Worm (Caenorhabditis elegans): ENCODE data around the gene T26A5.2.

The T26A5.2 gene

ce11 chrIII:6508327-6508726, 41.2 kb downstream of the T26A5.2 start:
- no peak for TF ChIP-seq sem-2 (GFP tag; optimal IDR thresholded peaks at IDR 0.05)
- no peak for TF ChIP-seq snpc-4 (tag; optimal IDR thresholded peaks at IDR 0.05)
- no peak for TF ChIP-seq unc-120 (tag; optimal IDR thresholded peaks at IDR 0.05; ENCODE audit: poor library complexity, severe bottlenecking)
- TF ChIP-seq unc-39 (tag; optimal IDR thresholded peaks at IDR 0.05) = no peak
- TF ChIP-seq zip-8 (tag; optimal IDR thresholded peaks at IDR 0.05) = no peak
- TF ChIP-seq blmp-1 (tag; optimal IDR thresholded peaks at IDR 0.05) = no peak
- TF ChIP-seq elt-3 (tag; optimal IDR thresholded peaks at IDR 0.05) = no peak

DNA sequence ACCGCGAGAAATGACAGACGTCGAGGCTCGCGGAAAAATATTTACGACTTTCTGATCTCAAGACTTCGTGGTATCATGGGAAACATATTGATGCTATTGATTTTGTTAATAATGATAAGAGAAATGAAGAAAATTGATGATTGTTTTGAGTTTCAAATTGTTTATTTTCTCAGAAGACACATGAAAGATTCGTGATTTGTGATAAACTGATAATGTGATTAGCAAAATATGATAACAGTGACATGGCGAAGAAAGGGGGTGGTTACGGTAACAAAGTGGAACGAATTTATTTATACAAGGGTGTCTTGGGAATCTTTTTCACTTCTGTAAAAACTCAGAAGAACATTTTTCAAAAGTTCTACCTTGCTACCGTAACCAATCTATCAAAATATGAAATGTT, 42.2 kb downstream of the T26A5.2 start:
- TF ChIP-seq elt-1 (tag; optimal IDR thresholded peaks at IDR 0.05; ENCODE audit: borderline replicate concordance, insufficient read depth) (no peak), tbx-8 (GFP tag; optimal IDR thresholded peaks at IDR 0.05) (no peak), lin-13 (tag; optimal IDR thresholded peaks at IDR 0.05) (no peak), lsy-2 (tag; optimal IDR thresholded peaks at IDR 0.05) (no peak), unc-62 (GFP tag; optimal IDR thresholded peaks at IDR 0.05) (no peak), zip-8 (tag; optimal IDR thresholded peaks at IDR 0.05) (no peak), drap-1 (GFP tag; optimal IDR thresholded peaks at IDR 0.05) (no peak)

DNA sequence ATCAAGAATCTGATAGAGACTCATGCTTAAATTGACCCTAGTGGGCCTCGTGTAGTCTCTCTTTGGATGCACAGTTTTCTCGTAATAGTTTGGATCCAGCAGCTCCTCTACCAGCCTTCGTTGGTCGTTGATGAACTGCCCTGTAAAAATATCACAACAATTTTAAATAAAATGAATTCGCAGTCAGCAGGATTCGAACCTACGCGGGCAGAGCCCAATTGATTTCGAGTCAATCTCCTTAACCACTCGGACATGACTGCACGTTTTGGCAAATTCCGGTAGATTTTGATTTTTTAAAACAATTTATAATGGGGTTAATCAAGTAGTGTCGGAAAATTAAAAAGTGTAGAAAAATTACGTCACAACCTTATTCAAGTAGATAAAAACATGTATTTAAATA, 46.7 kb downstream of the T26A5.2 start:
- TF ChIP-seq zip-8 (tag; optimal IDR thresholded peaks at IDR 0.05) = peak; percentile 78

DNA sequence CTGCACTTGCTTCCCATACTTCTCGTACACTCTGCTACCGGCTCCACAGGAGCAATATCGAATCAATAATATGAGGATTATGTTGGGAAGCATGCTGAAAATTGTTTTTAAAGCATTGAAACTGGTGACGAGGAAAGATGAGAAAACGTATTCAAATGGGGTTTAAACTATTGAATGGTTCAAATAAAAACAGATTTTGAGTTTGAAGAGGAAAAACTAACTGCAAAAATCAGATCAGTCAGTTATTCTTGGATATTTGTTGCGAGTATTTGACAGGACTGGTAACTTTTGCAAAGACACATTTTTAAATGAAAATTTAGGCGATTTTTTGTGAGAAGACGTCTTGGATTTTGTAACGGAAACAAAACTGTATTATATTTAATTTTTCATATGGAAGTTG, 47.6 kb downstream of the T26A5.2 start, which contains the start of gene acr-5:
Gene acr-5, minus strand, starts transcription at position 101 of the 400 bp plus-strand sequence.
- no peak for TF ChIP-seq elt-1 (tag; optimal IDR thresholded peaks at IDR 0.05; ENCODE audit: borderline replicate concordance, insufficient read depth)

DNA sequence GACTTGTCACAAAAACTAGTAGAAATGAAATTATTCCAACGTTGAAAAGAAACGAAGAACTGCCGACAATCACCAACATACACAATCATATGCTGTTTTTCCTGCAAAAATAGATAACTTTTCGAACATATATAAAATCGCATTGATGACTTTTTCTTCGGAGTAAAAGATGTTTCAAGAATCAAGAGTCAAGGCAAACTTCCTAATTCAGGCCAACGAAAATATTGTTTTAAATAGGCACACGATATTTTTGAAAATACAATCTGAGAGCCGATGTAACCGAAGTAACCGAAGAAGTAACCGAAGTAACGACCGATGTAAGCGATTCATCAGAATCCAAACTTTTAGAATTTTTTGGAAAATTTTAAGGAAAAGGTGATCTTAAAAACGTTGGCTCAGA, 52.8 kb downstream of the T26A5.2 start, which contains the start of gene C09E7.10:
Gene C09E7.10, minus strand, starts transcription at position 101 of the 400 bp plus-strand sequence.
- TF ChIP-seq hlh-1 (tag; optimal IDR thresholded peaks at IDR 0.05) (no peak), unc-39 (tag; optimal IDR thresholded peaks at IDR 0.05) (no peak), pha-4 (tag; optimal IDR thresholded peaks at IDR 0.05) (no peak), cnd-1 (tag; optimal IDR thresholded peaks at IDR 0.05) (no peak), lin-32 (GFP tag; optimal IDR thresholded peaks at IDR 0.05) (no peak), nhr-12 (tag; optimal IDR thresholded peaks at IDR 0.05) (no peak), elt-3 (tag; optimal IDR thresholded peaks at IDR 0.05) (no peak), ceh-43 (GFP tag; optimal IDR thresholded peaks at IDR 0.05) (no peak), nhr-28 (tag; optimal IDR thresholded peaks at IDR 0.05) (no peak), nhr-2 (tag; optimal IDR thresholded peaks at IDR 0.05) (no peak), snpc-4 (tag; optimal IDR thresholded peaks at IDR 0.05) (no peak), unc-62 (GFP tag; optimal IDR thresholded peaks at IDR 0.05) (no peak)
